Worm (Caenorhabditis elegans) whole organism, L4 larva: Measurements from ENCODE around the gene mrps-23.

ENCODE experiments used
- F26F4.8 ChIP-seq: fragments of 200-800 bp; sonication (Bioruptor generic); conservative IDR thresholded peaks from 2 replicates; pipeline ENCODE4 v1.3.6; 2022; ENCODE audit warnings: missing genetic modification characterization, missing compliant biosample characterization
- F49E8.2 ChIP-seq: sonication (generic microtip); optimal IDR thresholded peaks from 2 replicates; lab custom pipeline; 2016; ENCODE audit warnings: missing compliant biosample characterization, mild to moderate bottlenecking, missing genetic modification characterization, borderline replicate concordance
- ama-1 ChIP-seq: fragments of 150-350 bp; optimal IDR thresholded peaks from 2 replicates; lab custom pipeline; 2014; ENCODE audit warnings: inconsistent platforms, mixed read lengths
- attf-4 ChIP-seq: sonication (generic microtip); optimal IDR thresholded peaks from 3 replicates; lab custom pipeline; 2017; ENCODE audit warnings: missing biosample characterization, missing genetic modification characterization
- ceh-62 ChIP-seq: sonication (generic microtip); optimal IDR thresholded peaks from 2 replicates; lab custom pipeline; 2017; ENCODE audit warnings: missing biosample characterization, missing genetic modification characterization
- daf-16 ChIP-seq, 3 experiments: sonication (generic microtip); optimal IDR thresholded peaks; 2 replicates each; lab custom pipeline; 2016 to 2017; ENCODE audit warnings: missing genetic modification characterization in 3 of 3, missing genetic modification reagents in 3 of 3, mild to moderate bottlenecking in 2 of 3, missing compliant biosample characterization in 2 of 3, missing biosample characterization in 1 of 3, moderate library complexity in 1 of 3
- dmd-6 ChIP-seq: fragments of 200-800 bp; sonication (Bioruptor generic); IDR thresholded peaks from 2 replicates; pipeline ENCODE4 v1.3.6; 2022; ENCODE audit warnings: missing genetic modification reagents, missing genetic modification characterization, missing compliant biosample characterization
- duxl-1 ChIP-seq: sonication (generic microtip); optimal IDR thresholded peaks from 2 replicates; lab custom pipeline; 2016; ENCODE audit warnings: mild to moderate bottlenecking, missing genetic modification characterization, moderate library complexity, missing compliant biosample characterization; ENCODE audit not compliant: poor library complexity
- dve-1 ChIP-seq: sonication (generic microtip); optimal IDR thresholded peaks from 2 replicates; lab custom pipeline; 2017; ENCODE audit warnings: antibody characterized with exemption, mild to moderate bottlenecking, missing genetic modification characterization, missing compliant biosample characterization; ENCODE audit not compliant: insufficient read depth
- fkh-10 ChIP-seq: fragments of 150-350 bp; optimal IDR thresholded peaks from 2 replicates; lab custom pipeline; 2014; ENCODE audit warnings: missing biosample characterization, missing genetic modification reagents, missing genetic modification characterization
- hlh-11 ChIP-seq: fragments of 200-800 bp; sonication (Bioruptor generic); optimal IDR thresholded peaks from 2 replicates; lab custom pipeline; 2018; ENCODE audit warnings: mild to moderate bottlenecking, missing genetic modification characterization, missing compliant biosample characterization
- lin-1 ChIP-seq: fragments of 200-800 bp; sonication (Bioruptor generic); IDR thresholded peaks from 2 replicates; pipeline ENCODE4 v1.3.6; 2022; ENCODE audit warnings: missing genetic modification reagents, missing genetic modification characterization, missing compliant biosample characterization
- mdl-1 ChIP-seq, 2 experiments: fragments of 150-350 bp in 1 of 2; sonication (generic microtip) in 1 of 2; optimal IDR thresholded peaks; 2 replicates each; lab custom pipeline; 2014 to 2017; ENCODE audit warnings: missing biosample characterization in 2 of 2, missing genetic modification characterization in 2 of 2
- mdt-29 ChIP-seq: fragments of 200-800 bp; sonication (Bioruptor generic); IDR thresholded peaks from 2 replicates; pipeline ENCODE4 v1.3.6; 2022; ENCODE audit warnings: missing genetic modification reagents, missing genetic modification characterization, missing compliant biosample characterization
- mep-1 ChIP-seq: fragments of 150-350 bp; sonication (generic microtip); optimal IDR thresholded peaks from 3 replicates; lab custom pipeline; 2014; ENCODE audit warnings: missing biosample characterization, missing genetic modification characterization
- mes-2 ChIP-seq: sonication (generic microtip); optimal IDR thresholded peaks from 2 replicates; lab custom pipeline; 2016; ENCODE audit warnings: missing genotype, mild to moderate bottlenecking, missing genetic modification characterization, missing compliant biosample characterization; ENCODE audit not compliant: poor library complexity, severe bottlenecking
- nhr-111 ChIP-seq: fragments of 200-800 bp; sonication (Bioruptor generic); optimal IDR thresholded peaks from 2 replicates; lab custom pipeline; 2018; ENCODE audit warnings: mild to moderate bottlenecking, missing genetic modification characterization, missing compliant biosample characterization
- nhr-28 ChIP-seq: fragments of 150-350 bp; optimal IDR thresholded peaks from 2 replicates; lab custom pipeline; 2014; ENCODE audit warnings: missing biosample characterization, missing genetic modification characterization
- nhr-42 ChIP-seq: fragments of 200-800 bp; sonication (Bioruptor generic); IDR thresholded peaks from 2 replicates; pipeline ENCODE4 v1.3.6; 2022; ENCODE audit warnings: missing genetic modification characterization, missing compliant biosample characterization
- nhr-48 ChIP-seq: sonication (generic microtip); optimal IDR thresholded peaks from 2 replicates; lab custom pipeline; 2016; ENCODE audit warnings: mild to moderate bottlenecking, missing genetic modification characterization, missing compliant biosample characterization
- nhr-6 ChIP-seq: fragments of 150-350 bp; optimal IDR thresholded peaks from 2 replicates; lab custom pipeline; 2014; ENCODE audit warnings: missing biosample characterization, missing genetic modification characterization
- nhr-76 ChIP-seq: fragments of 150-350 bp; optimal IDR thresholded peaks from 2 replicates; lab custom pipeline; 2014; ENCODE audit warnings: missing biosample characterization, missing genetic modification characterization
- nhr-77 ChIP-seq: fragments of 150-350 bp; optimal IDR thresholded peaks from 2 replicates; lab custom pipeline; 2014; ENCODE audit warnings: missing biosample characterization, missing genetic modification characterization
- pqm-1 ChIP-seq: sonication (generic microtip); optimal IDR thresholded peaks from 2 replicates; lab custom pipeline; 2017; ENCODE audit warnings: missing biosample characterization, missing genetic modification characterization
- snpc-4 ChIP-seq: fragments of 150-350 bp; optimal IDR thresholded peaks from 2 replicates; lab custom pipeline; 2014; ENCODE audit warnings: missing biosample characterization, missing genetic modification characterization
- tra-1 ChIP-seq: fragments of 200-800 bp; sonication (Bioruptor generic); IDR thresholded peaks from 2 replicates; pipeline ENCODE4 v1.3.6; 2022; ENCODE audit warnings: missing genetic modification reagents, missing genetic modification characterization, missing compliant biosample characterization
- unc-39 ChIP-seq: sonication (generic microtip); optimal IDR thresholded peaks from 2 replicates; lab custom pipeline; 2017; ENCODE audit warnings: missing biosample characterization, missing genetic modification characterization
- unc-62 ChIP-seq, 3 experiments: fragments of 150-350 bp in 1 of 3; sonication (generic microtip); optimal IDR thresholded peaks in 2 of 3; peaks in 1 of 3; 1 replicate in 1 of 3; 2 replicates in 2 of 3; lab custom pipeline; 2014 to 2017; ENCODE audit warnings: missing biosample characterization in 3 of 3, missing genetic modification characterization in 3 of 3, missing genetic modification reagents in 3 of 3, missing genotype in 1 of 3
- zip-11 ChIP-seq: fragments of 200-800 bp; sonication (Bioruptor generic); IDR thresholded peaks from 2 replicates; pipeline ENCODE4 v1.3.6; 2022; ENCODE audit warnings: missing genetic modification characterization, missing compliant biosample characterization

mrps-23 gene

DNA sequence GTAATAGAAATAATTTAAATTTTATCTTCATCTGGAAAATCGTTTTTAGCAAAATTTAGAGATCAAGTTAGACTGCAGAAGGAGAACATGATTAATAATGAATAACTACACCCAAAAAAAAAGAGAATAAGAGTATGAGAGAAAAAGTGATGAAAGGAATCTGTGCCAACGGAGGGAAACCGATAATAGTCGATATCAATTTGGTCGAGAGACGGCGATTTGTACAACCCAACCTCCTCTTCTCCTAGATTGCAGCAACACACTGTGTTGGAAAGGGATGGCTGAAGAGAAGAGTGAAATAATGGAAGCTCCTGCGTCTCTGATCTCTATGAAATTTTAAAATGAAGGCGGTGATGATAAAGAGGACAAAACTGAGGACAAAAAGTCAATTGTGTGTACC is 49.0 kb downstream of the mrps-23 start:
- no peak for TF ChIP-seq nhr-42 (GFP tag; lab: Robert Waterston, UW)
- TF ChIP-seq attf-4 (tag; lab: Kevin White, UChicago), result no peak
- peak; percentile 89 for TF ChIP-seq pqm-1 (tag; lab: Kevin White, UChicago)
- TF ChIP-seq F26F4.8 (GFP tag; lab: Robert Waterston, UW), result no peak
- no peak for TF ChIP-seq nhr-6 (tag; lab: Kevin White, UChicago)
- TF ChIP-seq unc-39 (tag; lab: Kevin White, UChicago), result no peak
- peak; percentile 36 for TF ChIP-seq mes-2
- TF ChIP-seq nhr-28 (tag; lab: Kevin White, UChicago), result peak; percentile 74
- peak; percentile 40 for TF ChIP-seq nhr-48
- TF ChIP-seq dve-1 (tag; lab: Kevin White, UChicago), result peak; percentile 26
- TF ChIP-seq nhr-77, result peak; percentile 35
- TF ChIP-seq duxl-1, result peak; percentile 10
- TF ChIP-seq lin-1, result no peak
- TF ChIP-seq nhr-76 (tag; lab: Kevin White, UChicago), result no peak
- no peak for TF ChIP-seq tra-1 (GFP tag; lab: Robert Waterston, UW)
- peak; percentile 37 for TF ChIP-seq mep-1 (tag; lab: Kevin White, UChicago)
- TF ChIP-seq F49E8.2 (tag; lab: Kevin White, UChicago), result no peak
- TF ChIP-seq fkh-10 (GFP tag; lab: Kevin White, UChicago), result no peak
- no peak for TF ChIP-seq mdt-29 (GFP tag; lab: Robert Waterston, UW)
- no peak for TF ChIP-seq nhr-111 (GFP tag; lab: Kevin White, UChicago)
- TF ChIP-seq zip-11 (GFP tag; lab: Robert Waterston, UW), result no peak
- no peak for TF ChIP-seq snpc-4 (tag; lab: Kevin White, UChicago)
- peak; percentile 77 for TF ChIP-seq dmd-6 (GFP tag; lab: Robert Waterston, UW)
- peak; percentile 71 for TF ChIP-seq hlh-11 (tag; lab: Kevin White, UChicago)
- TF ChIP-seq ceh-62 (tag; lab: Kevin White, UChicago), result no peak
- no peak for TF ChIP-seq ama-1
- no peak for TF ChIP-seq daf-16 (GFP tag; optimal IDR thresholded peaks at IDR 0.05; lab: Kevin White, UChicago)
- TF ChIP-seq daf-16 (tag; optimal IDR thresholded peaks at IDR 0.05; lab: Kevin White, UChicago), result peak; percentile 2
- TF ChIP-seq mdl-1 (tag; optimal IDR thresholded peaks at IDR 0.05; lab: Kevin White, UChicago), result no peak
- TF ChIP-seq unc-62 (GFP tag; optimal IDR thresholded peaks at IDR 0.05 in 1 of 2; lab: Kevin White, UChicago), result peak in 1 of 2 experiments; percentile 19
- no peak for TF ChIP-seq unc-62 (tag; optimal IDR thresholded peaks at IDR 0.05; lab: Kevin White, UChicago)
- TF ChIP-seq, all 104 proteins: peak for 12
